Worm (Caenorhabditis elegans): ENCODE measurements around the gene C48A7.16.

- no peak for TF ChIP-seq dao-5 (tag; optimal IDR thresholded peaks at IDR 0.05)
- TF ChIP-seq him-1 (tag; optimal IDR thresholded peaks at IDR 0.05) = no peak
Measured at ce11 chrIV:7428998-7429397, 23.7 kb downstream of the C48A7.16 start.

Measured in whole organism, L4/young adult.